Fruit fly (Drosophila melanogaster): ENCODE measurements around the gene LManI.
A peak's percentile ranks its signal among the peaks of the same experiment; 100 is the strongest.

LManI gene

DNA sequence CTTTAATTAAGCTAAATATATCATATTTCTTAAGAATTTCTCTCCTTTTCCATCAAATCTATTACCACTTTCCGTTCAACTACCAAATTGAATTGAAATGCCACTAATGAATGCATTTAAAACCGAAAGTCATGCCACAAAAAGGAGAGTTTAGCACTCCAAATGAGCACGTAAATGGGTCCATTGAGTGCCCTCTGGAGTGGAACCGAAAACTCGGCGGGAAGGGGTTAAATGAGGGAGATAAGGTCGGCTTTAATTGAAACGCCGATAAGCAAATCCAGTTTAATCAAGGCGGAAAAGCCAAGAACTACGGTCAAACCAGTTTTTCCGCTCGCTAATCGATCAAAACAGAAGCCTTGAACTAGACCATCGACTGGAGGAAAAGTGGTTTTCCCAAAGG lies 48.3 kb upstream of the LManI start (continued):
- TF ChIP-seq CG3847 (GFP tag; IDR thresholded peaks at IDR 0.05): no peak
- no peak for TF ChIP-seq wek (GFP tag; optimal IDR thresholded peaks at IDR 0.05)
- no peak for TF ChIP-seq CG32532 (GFP tag; IDR thresholded peaks at IDR 0.05)
- TF ChIP-seq CG1024 (GFP tag; IDR thresholded peaks at IDR 0.05): no peak
- TF ChIP-seq hbn (GFP tag; IDR thresholded peaks at IDR 0.05; ENCODE audit: partially characterized antibody): no peak
- TF ChIP-seq CG7987 (GFP tag; optimal IDR thresholded peaks at IDR 0.05): no peak
- TF ChIP-seq gfzf (GFP tag; optimal IDR thresholded peaks at IDR 0.05): no peak
- TF ChIP-seq wdn (GFP tag; IDR thresholded peaks at IDR 0.05): no peak
- TF ChIP-seq CG17359 (tag; optimal IDR thresholded peaks at IDR 0.05): no peak
- no peak for TF ChIP-seq HLH3B (GFP tag; IDR thresholded peaks at IDR 0.05)
- no peak for TF ChIP-seq CG12104 (GFP tag; optimal IDR thresholded peaks at IDR 0.05)
- TF ChIP-seq eve (GFP tag; optimal IDR thresholded peaks at IDR 0.05): no peak
- TF ChIP-seq CG10654 (GFP tag; optimal IDR thresholded peaks at IDR 0.05): no peak
- no peak for TF ChIP-seq CG11723 (GFP tag; optimal IDR thresholded peaks at IDR 0.05)
- no peak for TF ChIP-seq gsb-n (tag; optimal IDR thresholded peaks at IDR 0.05)
- TF ChIP-seq gem (tag; optimal IDR thresholded peaks at IDR 0.05): peak; percentile 5
- TF ChIP-seq CG3995 (GFP tag; optimal IDR thresholded peaks at IDR 0.05): no peak
- TF ChIP-seq pnt (GFP tag; optimal IDR thresholded peaks at IDR 0.05): no peak
- TF ChIP-seq CG17568 (GFP tag; optimal IDR thresholded peaks at IDR 0.05): no peak
- no peak for TF ChIP-seq CG11085 (GFP tag; IDR thresholded peaks at IDR 0.05)
- TF ChIP-seq en (GFP tag; optimal IDR thresholded peaks at IDR 0.05): no peak

DNA sequence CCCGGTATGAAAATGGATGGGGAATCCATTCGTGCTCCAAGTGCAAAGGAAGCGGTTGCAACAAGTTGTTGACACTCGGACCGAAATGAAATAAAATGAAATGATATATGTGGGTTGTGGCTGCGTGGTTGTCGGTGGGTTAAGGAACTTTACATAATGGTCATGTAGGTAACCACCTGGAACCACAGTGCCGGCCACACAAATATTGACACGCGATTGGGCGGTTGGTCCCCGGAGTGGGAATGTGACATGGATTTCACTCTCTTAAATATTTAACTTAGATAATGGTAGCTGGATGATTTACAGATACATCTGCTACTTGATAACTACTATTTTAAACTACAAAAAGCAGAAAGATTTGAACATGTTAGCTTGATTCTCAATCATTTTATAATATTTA lies 47.9 kb upstream of the LManI start:
- TF ChIP-seq lov (optimal IDR thresholded peaks at IDR 0.05) (no peak), lov (GFP tag; IDR thresholded peaks at IDR 0.05) (0 out of 3 replicates have a peak, but pooled peaks have one; percentile 9), kah (GFP tag; optimal IDR thresholded peaks at IDR 0.05) (no peak), CG17912 (GFP tag; optimal IDR thresholded peaks at IDR 0.05) (no peak), Rx (GFP tag; IDR thresholded peaks at IDR 0.05) (no peak), kni (GFP tag; optimal IDR thresholded peaks at IDR 0.05) (peak; percentile 82), H15 (GFP tag; IDR thresholded peaks at IDR 0.05) (no peak), CG10959 (GFP tag; IDR thresholded peaks at IDR 0.05) (no peak), fd64A (GFP tag; optimal IDR thresholded peaks at IDR 0.05) (peak; percentile 55), HmgZ (tag; optimal IDR thresholded peaks at IDR 0.05) (no peak), disco-r (GFP tag; optimal IDR thresholded peaks at IDR 0.05) (no peak), sqz (GFP tag; optimal IDR thresholded peaks at IDR 0.05) (peak; percentile 34), vvl (GFP tag; IDR thresholded peaks at IDR 0.05) (peak; percentile 18; the same call in 1 of the 2 replicates), tup (GFP tag; optimal IDR thresholded peaks at IDR 0.05) (no peak), Sry-δ (GFP tag; optimal IDR thresholded peaks at IDR 0.05) (no peak), wek (GFP tag; optimal IDR thresholded peaks at IDR 0.05) (peak; percentile 46), CG30020 (tag; optimal IDR thresholded peaks at IDR 0.05) (no peak), CG1233 (GFP tag; optimal IDR thresholded peaks at IDR 0.05) (peak; percentile 41), ci (GFP tag; IDR thresholded peaks at IDR 0.05) (peak; percentile 68; the same call in 2 of the 3 replicates), CG34422 (GFP tag; IDR thresholded peaks at IDR 0.05) (no peak), CG15601 (tag; optimal IDR thresholded peaks at IDR 0.05) (peak; percentile 63), Awh (GFP tag; IDR thresholded peaks at IDR 0.05) (no peak), bsh (GFP tag; optimal IDR thresholded peaks at IDR 0.05) (peak in 1 of 2 experiments; percentile 41), luna (GFP tag; optimal IDR thresholded peaks at IDR 0.05) (no peak), Xrp1 (GFP tag; IDR thresholded peaks at IDR 0.05) (peak; percentile 72), Med (GFP tag) (peak; percentile 75), Six4 (GFP tag; optimal IDR thresholded peaks at IDR 0.05) (no peak), CG4707 (GFP tag; optimal IDR thresholded peaks at IDR 0.05) (peak; percentile 36), CG15696 (tag; optimal IDR thresholded peaks at IDR 0.05) (peak; percentile 81), zfh2 (GFP tag; optimal IDR thresholded peaks at IDR 0.05) (no peak), CG6813 (GFP tag; optimal IDR thresholded peaks at IDR 0.05) (peak; percentile 72), ara (GFP tag; IDR thresholded peaks at IDR 0.05) (peak; percentile 27; the same call in 1 of the 2 replicates)

All from whole organism, embryonic.